Worm (Caenorhabditis elegans): ENCODE data around the gene noca-2.

- no peak for TF ChIP-seq unc-39 (tag; optimal IDR thresholded peaks at IDR 0.05)
- no peak for TF ChIP-seq nhr-12 (tag; optimal IDR thresholded peaks at IDR 0.05)
- TF ChIP-seq pqm-1 (tag; optimal IDR thresholded peaks at IDR 0.05): no peak
- TF ChIP-seq ama-1 (optimal IDR thresholded peaks at IDR 0.05): no peak
- no peak for TF ChIP-seq nfya-1 (tag; optimal IDR thresholded peaks at IDR 0.05; ENCODE audit: insufficient read depth)
- no peak for TF ChIP-seq nhr-28 (tag; optimal IDR thresholded peaks at IDR 0.05)
- no peak for TF ChIP-seq sea-2 (GFP tag; optimal IDR thresholded peaks at IDR 0.05)
- TF ChIP-seq ztf-4 (tag; optimal IDR thresholded peaks at IDR 0.05): no peak
- no peak for TF ChIP-seq pha-4 (tag; optimal IDR thresholded peaks at IDR 0.05)
- no peak for TF ChIP-seq unc-62 (GFP tag; optimal IDR thresholded peaks at IDR 0.05)
- TF ChIP-seq snpc-4 (tag; optimal IDR thresholded peaks at IDR 0.05): no peak
- no peak for TF ChIP-seq nhr-76 (tag; optimal IDR thresholded peaks at IDR 0.05)
Observed at ce11 chrX:11638987-11639386, 27.9 kb upstream of the noca-2 start.
